Fruit fly (Drosophila melanogaster) whole organism, embryonic: Measurements from ENCODE around the gene cue.

Source experiments
- CG12155 ChIP-seq: fragments of 200-800 bp; sonication (Bioruptor generic); optimal IDR thresholded peaks from 3 replicates; lab custom pipeline; 2016; ENCODE audit warnings: missing biosample characterization, missing genetic modification characterization
- CG13287 ChIP-seq: fragments of 200-800 bp; sonication (Bioruptor generic); IDR thresholded peaks from 2 replicates; pipeline ENCODE4 v1.3.6; 2022; ENCODE audit warnings: missing biosample characterization, missing genetic modification characterization; ENCODE audit not compliant: partially characterized antibody
- CG13624 ChIP-seq: fragments of 200-800 bp; sonication (Bioruptor generic); optimal IDR thresholded peaks from 2 replicates; lab custom pipeline; 2016; ENCODE audit warnings: missing biosample characterization, missing genetic modification characterization
- CG14860 ChIP-seq: fragments of 200-800 bp; sonication (Bioruptor generic); IDR thresholded peaks from 3 replicates; pipeline ENCODE4 v1.3.6; 2022; ENCODE audit warnings: missing biosample characterization, missing genetic modification characterization; ENCODE audit not compliant: partially characterized antibody
- CG15073 ChIP-seq: fragments of 200-800 bp; sonication (Bioruptor generic); optimal IDR thresholded peaks from 2 replicates; lab custom pipeline; 2016; ENCODE audit warnings: missing biosample characterization, missing genetic modification characterization
- CG15514 ChIP-seq: fragments of 200-800 bp; sonication (Bioruptor generic); optimal IDR thresholded peaks from 3 replicates; lab custom pipeline; 2017; ENCODE audit warnings: missing biosample characterization, missing genetic modification characterization, mild to moderate bottlenecking, moderate library complexity, missing genetic modification reagents
- CG17359 ChIP-seq: fragments of 200-800 bp; sonication (Bioruptor generic); optimal IDR thresholded peaks from 3 replicates; lab custom pipeline; 2018; ENCODE audit warnings: missing biosample characterization, mild to moderate bottlenecking, missing genetic modification characterization, moderate library complexity
- CG1832 ChIP-seq: fragments of 200-800 bp; sonication (Bioruptor generic); optimal IDR thresholded peaks from 2 replicates; lab custom pipeline; 2017; ENCODE audit warnings: missing biosample characterization, mild to moderate bottlenecking, missing genetic modification characterization, inconsistent platforms
- CG2712 ChIP-seq: fragments of 200-800 bp; optimal IDR thresholded peaks from 3 replicates; lab custom pipeline; 2019; ENCODE audit warnings: missing biosample characterization, mild to moderate bottlenecking, missing genetic modification characterization, moderate library complexity
- CG31224 ChIP-seq: fragments of 200-800 bp; sonication (Bioruptor generic); IDR thresholded peaks from 2 replicates; pipeline ENCODE4 v1.3.6; 2022; ENCODE audit warnings: missing biosample characterization, missing genetic modification characterization
- CG31388 ChIP-seq: fragments of 200-800 bp; sonication (Bioruptor generic); optimal IDR thresholded peaks from 2 replicates; lab custom pipeline; 2016; ENCODE audit warnings: missing biosample characterization, missing genetic modification characterization
- CG34224 ChIP-seq: fragments of 200-800 bp; sonication (Bioruptor generic); IDR thresholded peaks from 3 replicates; pipeline ENCODE4 v1.3.6; 2022; ENCODE audit warnings: missing biosample characterization, missing genetic modification characterization; ENCODE audit not compliant: partially characterized antibody
- CG34376 ChIP-seq: fragments of 200-800 bp; sonication (Bioruptor generic); optimal IDR thresholded peaks from 2 replicates; lab custom pipeline; 2018; ENCODE audit warnings: missing biosample characterization, mild to moderate bottlenecking, missing genetic modification characterization
- CG3995 ChIP-seq: fragments of 200-800 bp; sonication (Bioruptor generic); optimal IDR thresholded peaks from 3 replicates; lab custom pipeline; 2016; ENCODE audit warnings: missing biosample characterization, missing genetic modification characterization
- CG4617 ChIP-seq: fragments of 200-800 bp; sonication (Bioruptor generic); optimal IDR thresholded peaks from 3 replicates; lab custom pipeline; 2016; ENCODE audit warnings: missing biosample characterization, missing genetic modification characterization, borderline replicate concordance
- CG5180 ChIP-seq: fragments of 200-800 bp; sonication (Bioruptor generic); optimal IDR thresholded peaks from 3 replicates; lab custom pipeline; 2017; ENCODE audit warnings: missing biosample characterization, missing genetic modification characterization, mild to moderate bottlenecking, moderate library complexity, missing genetic modification reagents
- CG6791 ChIP-seq: fragments of 200-800 bp; sonication (Bioruptor generic); IDR thresholded peaks from 3 replicates; pipeline ENCODE4 v1.3.6; 2022; ENCODE audit warnings: missing biosample characterization, missing genetic modification characterization; ENCODE audit not compliant: partially characterized antibody
- CG7963 ChIP-seq: fragments of 200-800 bp; sonication (Bioruptor generic); IDR thresholded peaks from 3 replicates; pipeline ENCODE4 v1.3.6; 2022; ENCODE audit warnings: missing biosample characterization, missing genetic modification characterization; ENCODE audit not compliant: partially characterized antibody
- CrebB ChIP-seq: fragments of 200-800 bp; sonication (Bioruptor generic); optimal IDR thresholded peaks from 3 replicates; lab custom pipeline; 2018; ENCODE audit warnings: missing biosample characterization, mild to moderate bottlenecking, missing genetic modification characterization
- Deaf1 ChIP-seq: fragments of 200-800 bp; optimal IDR thresholded peaks from 3 replicates; lab custom pipeline; 2019; ENCODE audit warnings: missing biosample characterization, mild to moderate bottlenecking, missing genetic modification characterization, moderate library complexity
- E2f2 ChIP-seq: fragments of 200-800 bp; sonication (Bioruptor generic); IDR thresholded peaks from 2 replicates; pipeline ENCODE4 v1.3.6; 2022; ENCODE audit warnings: missing biosample characterization, missing genetic modification characterization
- Ets97D ChIP-seq: fragments of 200-800 bp; sonication (Bioruptor generic); optimal IDR thresholded peaks from 3 replicates; lab custom pipeline; 2016; ENCODE audit warnings: missing biosample characterization, missing genetic modification characterization
- HLH4C ChIP-seq: fragments of 200-800 bp; sonication (Bioruptor generic); IDR thresholded peaks from 3 replicates; pipeline ENCODE4 v1.3.6; 2022; ENCODE audit warnings: missing biosample characterization, missing genetic modification characterization; ENCODE audit not compliant: partially characterized antibody
- Hmr ChIP-seq: fragments of 200-800 bp; sonication (Bioruptor generic); optimal IDR thresholded peaks from 3 replicates; lab custom pipeline; 2017; ENCODE audit warnings: mild to moderate bottlenecking, missing biosample characterization, missing genetic modification reagents, missing genetic modification characterization
- Max ChIP-seq: fragments of 200-800 bp; sonication (Bioruptor generic); optimal IDR thresholded peaks from 2 replicates; lab custom pipeline; 2016; ENCODE audit warnings: missing biosample characterization, mild to moderate bottlenecking, missing genetic modification characterization
- NC2β ChIP-seq: fragments of 200-800 bp; sonication (Bioruptor generic); optimal IDR thresholded peaks from 2 replicates; lab custom pipeline; 2016; ENCODE audit warnings: missing biosample characterization, missing genetic modification characterization
- Neu2 ChIP-seq: fragments of 200-800 bp; sonication (Bioruptor generic); optimal IDR thresholded peaks from 3 replicates; lab custom pipeline; 2016; ENCODE audit warnings: missing biosample characterization, missing genetic modification characterization, borderline replicate concordance
- Optix ChIP-seq: fragments of 200-800 bp; sonication (Bioruptor generic); IDR thresholded peaks from 3 replicates; pipeline ENCODE4 v1.3.6; 2022; ENCODE audit warnings: missing biosample characterization, missing genetic modification characterization
- PHDP ChIP-seq: fragments of 200-800 bp; sonication (Bioruptor generic); optimal IDR thresholded peaks from 3 replicates; lab custom pipeline; 2018; ENCODE audit warnings: missing biosample characterization, mild to moderate bottlenecking, missing genetic modification characterization, moderate library complexity
- Stat92E ChIP-seq, 3 experiments: fragments of >200 bp in 2 of 3; fragments of 200-800 bp in 1 of 3; sonication (Bioruptor generic) in 1 of 3; optimal IDR thresholded peaks; 2 replicates each; lab custom pipeline; 2017 to 2019; ENCODE audit warnings: missing biosample characterization in 3 of 3, missing genetic modification characterization in 3 of 3, mild to moderate bottlenecking in 1 of 3, moderate library complexity in 1 of 3
- ato ChIP-seq: fragments of 200-800 bp; sonication (Bioruptor generic); IDR thresholded peaks from 2 replicates; pipeline ENCODE4 v1.3.6; 2022; ENCODE audit warnings: missing biosample characterization, missing genetic modification characterization; ENCODE audit not compliant: partially characterized antibody
- ci ChIP-seq: fragments of 200-800 bp; sonication (Bioruptor generic); IDR thresholded peaks from 3 replicates; pipeline ENCODE4 v1.3.6; 2022; ENCODE audit warnings: missing biosample characterization, missing genetic modification characterization
- insv ChIP-seq, 2 experiments: fragments of 200-800 bp; sonication (Bioruptor generic); optimal IDR thresholded peaks; 3 replicates each; lab custom pipeline; 2016 to 2018; ENCODE audit warnings: missing biosample characterization in 2 of 2, missing genetic modification characterization in 2 of 2
- kay ChIP-seq: fragments of 200-800 bp; sonication (Bioruptor generic); optimal IDR thresholded peaks from 2 replicates; lab custom pipeline; 2016; ENCODE audit warnings: missing biosample characterization, missing genetic modification characterization
- klu ChIP-seq: fragments of 200-800 bp; sonication (Bioruptor generic); IDR thresholded peaks from 2 replicates; pipeline ENCODE4 v1.3.6; 2022; ENCODE audit warnings: missing biosample characterization, missing genetic modification characterization
- otp ChIP-seq: fragments of 200-800 bp; sonication (Bioruptor generic); IDR thresholded peaks from 3 replicates; pipeline ENCODE4, ENCODE4 v1.3.6; 2022; ENCODE audit warnings: missing biosample characterization, missing genetic modification characterization
- repo ChIP-seq: fragments of 200-800 bp; sonication (Bioruptor generic); optimal IDR thresholded peaks from 2 replicates; lab custom pipeline; 2016; ENCODE audit warnings: missing biosample characterization, missing genetic modification characterization
- rib ChIP-seq: fragments of 200-800 bp; sonication (Bioruptor generic); IDR thresholded peaks from 2 replicates; pipeline ENCODE4 v1.3.6; 2022; ENCODE audit warnings: missing biosample characterization, missing genetic modification characterization
- sd ChIP-seq: fragments of 200-800 bp; sonication (Bioruptor generic); optimal IDR thresholded peaks from 3 replicates; lab custom pipeline; 2018; ENCODE audit warnings: missing biosample characterization, mild to moderate bottlenecking, missing genetic modification characterization, moderate library complexity
- sens ChIP-seq: fragments of 200-800 bp; sonication (Bioruptor generic); peaks from one replicate; lab custom pipeline; 2016; ENCODE audit warnings: missing biosample characterization, missing genetic modification characterization
- so ChIP-seq: fragments of 200-800 bp; sonication (Bioruptor generic); IDR thresholded peaks from 3 replicates; pipeline ENCODE4 v1.3.6; 2022; ENCODE audit warnings: missing biosample characterization, missing genetic modification characterization

cue gene

DNA sequence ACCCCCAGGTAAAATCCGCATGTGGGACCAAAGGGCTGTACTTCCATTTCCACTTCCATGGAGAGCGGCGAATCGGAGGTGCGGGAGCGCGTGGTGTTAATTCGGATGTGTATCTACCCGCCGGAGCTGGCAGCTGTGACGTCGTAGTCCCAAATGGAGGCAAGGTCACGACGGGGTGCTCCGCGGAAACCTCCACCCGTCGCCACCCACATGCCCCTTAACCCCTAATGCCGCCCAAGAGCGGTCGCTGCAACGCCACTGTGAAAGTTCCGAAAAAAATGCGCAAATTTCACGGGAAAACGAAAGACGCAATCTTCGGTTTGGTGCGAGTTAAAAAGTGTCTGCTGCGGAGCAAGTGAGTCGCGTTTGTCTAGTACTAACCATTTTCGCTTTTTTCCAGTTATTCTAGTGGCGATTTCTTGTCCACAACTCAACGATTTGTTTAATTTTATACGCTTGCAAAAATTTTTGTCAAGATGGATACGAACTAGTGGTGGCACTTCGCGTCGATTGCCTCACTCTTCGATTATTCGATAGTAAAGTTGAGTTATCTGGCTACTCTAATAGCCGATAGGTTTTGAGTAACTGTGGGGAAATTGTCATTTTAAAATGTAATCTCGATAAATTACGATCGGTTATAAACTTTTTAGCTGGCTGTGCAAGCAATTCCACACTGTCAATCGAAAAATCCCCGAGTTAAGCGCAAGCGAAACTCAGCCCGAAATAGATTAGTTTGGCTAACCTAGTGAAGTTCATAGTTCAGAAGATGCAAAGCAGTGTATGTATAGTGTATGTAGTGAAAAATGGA lies 14.8 kb downstream of the cue start, which contains the start of the genes hfp and Psa (continued):
- TF ChIP-seq Deaf1 (tag; lab: Kevin White, UChicago) (no peak), sens (GFP tag; lab: Kevin White, UChicago) (peak; percentile 14), kay (no peak), CG13624 (GFP tag; lab: Kevin White, UChicago) (peak; percentile 1), CG7963 (GFP tag; lab: Robert Waterston, UW) (peak; percentile 76), CG13287 (GFP tag; lab: Robert Waterston, UW) (peak; percentile 84), CG4617 (peak; percentile 61), Ets97D (GFP tag; lab: Kevin White, UChicago) (peak; percentile 46), PHDP (no peak), CG15073 (GFP tag; lab: Kevin White, UChicago) (no peak), ci (GFP tag; lab: Robert Waterston, UW) (peak; percentile 40; the same call in 1 of the 3 replicates), HLH4C (GFP tag; lab: Robert Waterston, UW) (peak; percentile 91), CG15514 (peak; percentile 60), CG34376 (GFP tag; lab: Kevin White, UChicago) (peak; percentile 35), Max (GFP tag; lab: Kevin White, UChicago) (no peak), klu (no peak), NC2β (GFP tag; lab: Kevin White, UChicago) (peak; percentile 7), CG17359 (tag; lab: Kevin White, UChicago) (no peak), Stat92E (GFP tag; optimal IDR thresholded peaks at IDR 0.05; lab: Kevin White, UChicago) (peak in 1 of 3 experiments; percentile 73), CG3995 (GFP tag; lab: Kevin White, UChicago) (peak; percentile 90), CG14860 (GFP tag; lab: Robert Waterston, UW) (peak; percentile 73; the same call in 2 of the 3 replicates), CG12155 (GFP tag; lab: Kevin White, UChicago) (no peak), Optix (GFP tag; lab: Robert Waterston, UW) (no peak), Hmr (GFP tag; lab: Kevin White, UChicago) (no peak), E2f2 (GFP tag; lab: Robert Waterston, UW) (peak; percentile 83), CrebB (tag; lab: Kevin White, UChicago) (peak; percentile 37), repo (GFP tag; lab: Kevin White, UChicago) (no peak), CG6791 (GFP tag; lab: Robert Waterston, UW) (peak; percentile 86), otp (no peak), CG31224 (GFP tag; lab: Robert Waterston, UW) (no peak), CG1832 (GFP tag; lab: Kevin White, UChicago) (peak; percentile 5), ato (GFP tag; lab: Robert Waterston, UW) (peak; percentile 78), sd (tag; lab: Kevin White, UChicago) (no peak), insv (GFP tag; optimal IDR thresholded peaks at IDR 0.05; lab: Kevin White, UChicago) (no peak), so (GFP tag; lab: Robert Waterston, UW) (0 out of 3 replicates have a peak, but pooled peaks have one; percentile 37), CG5180 (GFP tag; lab: Kevin White, UChicago) (no peak), rib (GFP tag; lab: Robert Waterston, UW) (0 out of 2 replicates have a peak, but pooled peaks have one; percentile 9), CG31388 (no peak), Neu2 (GFP tag; lab: Kevin White, UChicago) (peak; percentile 67), CG34224 (GFP tag; lab: Robert Waterston, UW) (peak; percentile 77), CG2712 (tag; lab: Kevin White, UChicago) (peak; percentile 4)
